Worm (Caenorhabditis elegans) whole organism, L1 larva: Measurements from ENCODE around the gene C42D4.13.

Experiments used
- C34B4.2 ChIP-seq: sonication (generic microtip); optimal IDR thresholded peaks from 2 replicates; lab custom pipeline; 2017; ENCODE audit warnings: mild to moderate bottlenecking, missing genetic modification characterization, missing compliant biosample characterization
- F16B12.6 ChIP-seq: fragments of 150-350 bp; optimal IDR thresholded peaks from 2 replicates; lab custom pipeline; 2014; ENCODE audit warnings: missing biosample characterization, missing genetic modification characterization
- Y116A8C.19 ChIP-seq: sonication (generic microtip); optimal IDR thresholded peaks from 2 replicates; lab custom pipeline; 2016; ENCODE audit warnings: missing compliant biosample characterization, missing genetic modification characterization, borderline replicate concordance
- aha-1 ChIP-seq: fragments of 150-350 bp; optimal IDR thresholded peaks from 2 replicates; lab custom pipeline; 2014; ENCODE audit warnings: missing biosample characterization, missing genetic modification characterization
- ceh-82 ChIP-seq, 3 experiments: fragments of 150-350 bp in 1 of 3; sonication (generic microtip) in 2 of 3; optimal IDR thresholded peaks; 2 replicates each; lab custom pipeline; 2014 to 2017; ENCODE audit warnings: missing biosample characterization in 3 of 3, missing genetic modification characterization in 3 of 3
- efl-1 ChIP-seq, 4 experiments: fragments of 150-350 bp; optimal IDR thresholded peaks in 3 of 4; peaks in 1 of 4; 1 replicate in 1 of 4; 2 replicates in 3 of 4; lab custom pipeline; 2014; ENCODE audit warnings: missing biosample characterization in 2 of 4, missing genetic modification characterization in 2 of 4, missing genetic modification reagents in 2 of 4
- efl-3 ChIP-seq: fragments of 200-800 bp; sonication (Bioruptor generic); optimal IDR thresholded peaks from 2 replicates; lab custom pipeline; 2018; ENCODE audit warnings: mild to moderate bottlenecking, missing genetic modification characterization, missing compliant biosample characterization
- fkh-10 ChIP-seq: sonication (generic microtip); optimal IDR thresholded peaks from 2 replicates; lab custom pipeline; 2017; ENCODE audit warnings: missing biosample characterization, missing genetic modification reagents, missing genetic modification characterization
- fkh-4 ChIP-seq: sonication (generic microtip); optimal IDR thresholded peaks from 2 replicates; lab custom pipeline; 2016; ENCODE audit warnings: missing compliant biosample characterization, missing genetic modification characterization, borderline replicate concordance
- hlh-4 ChIP-seq: sonication (generic microtip); optimal IDR thresholded peaks from 2 replicates; lab custom pipeline; 2016; ENCODE audit warnings: mild to moderate bottlenecking, missing genetic modification characterization, missing compliant biosample characterization
- hpl-2 ChIP-seq: fragments of 150-350 bp; optimal IDR thresholded peaks from 2 replicates; lab custom pipeline; 2014; ENCODE audit warnings: missing biosample characterization, missing genetic modification reagents, missing genetic modification characterization
- irx-1 ChIP-seq: sonication (generic microtip); optimal IDR thresholded peaks from 2 replicates; lab custom pipeline; 2016; ENCODE audit warnings: missing genetic modification characterization, missing compliant biosample characterization
- lin-13 ChIP-seq: fragments of 150-350 bp; optimal IDR thresholded peaks from 2 replicates; lab custom pipeline; 2014; ENCODE audit warnings: missing biosample characterization, missing genetic modification reagents, missing genetic modification characterization
- lin-14 ChIP-seq: fragments of 200-800 bp; sonication (Bioruptor generic); optimal IDR thresholded peaks from 2 replicates; lab custom pipeline; 2018; ENCODE audit warnings: mild to moderate bottlenecking, missing genetic modification characterization, moderate library complexity, missing compliant biosample characterization
- lin-15B ChIP-seq: fragments of 150-350 bp; sonication (generic microtip); optimal IDR thresholded peaks from 3 replicates; lab custom pipeline; 2014; ENCODE audit warnings: missing biosample characterization, missing genetic modification characterization
- lin-39 ChIP-seq: fragments of 150-350 bp; optimal IDR thresholded peaks from 2 replicates; lab custom pipeline; 2014; ENCODE audit warnings: missing biosample characterization, missing genetic modification reagents, missing genetic modification characterization
- lir-3 ChIP-seq: sonication (generic microtip); optimal IDR thresholded peaks from 2 replicates; lab custom pipeline; 2016; ENCODE audit warnings: mild to moderate bottlenecking, missing genetic modification characterization, moderate library complexity, missing compliant biosample characterization; ENCODE audit not compliant: poor library complexity
- mab-9 ChIP-seq: fragments of 200-800 bp; sonication (Bioruptor generic); IDR thresholded peaks from 2 replicates; pipeline ENCODE4 v1.3.6; 2022; ENCODE audit warnings: missing genetic modification reagents, missing genetic modification characterization, missing compliant biosample characterization
- mdl-1 ChIP-seq, 2 experiments: fragments of 150-350 bp; optimal IDR thresholded peaks; 2 replicates each; lab custom pipeline; 2014 to 2017; ENCODE audit warnings: missing biosample characterization in 2 of 2, missing genetic modification characterization in 2 of 2, inconsistent platforms in 1 of 2
- mef-2 ChIP-seq: fragments of 150-350 bp; optimal IDR thresholded peaks from 2 replicates; lab custom pipeline; 2014; ENCODE audit warnings: missing biosample characterization, missing genetic modification characterization
- mep-1 ChIP-seq: fragments of 150-350 bp; optimal IDR thresholded peaks from 2 replicates; lab custom pipeline; 2014; ENCODE audit warnings: missing biosample characterization, missing genetic modification characterization
- nhr-11 ChIP-seq: fragments of 150-350 bp; optimal IDR thresholded peaks from 2 replicates; lab custom pipeline; 2014; ENCODE audit warnings: missing biosample characterization, missing genetic modification characterization
- nhr-76 ChIP-seq: sonication (generic microtip); optimal IDR thresholded peaks from 2 replicates; lab custom pipeline; 2017; ENCODE audit warnings: missing biosample characterization, missing genetic modification characterization
- nhr-77 ChIP-seq: fragments of 150-350 bp; optimal IDR thresholded peaks from 2 replicates; lab custom pipeline; 2014; ENCODE audit warnings: missing biosample characterization, missing genetic modification characterization
- nhr-85 ChIP-seq: sonication (generic microtip); peaks from one replicate; lab custom pipeline; 2016; ENCODE audit warnings: missing genetic modification characterization, inconsistent platforms, missing compliant biosample characterization
- nhr-90 ChIP-seq: sonication (generic microtip); optimal IDR thresholded peaks from 2 replicates; lab custom pipeline; 2016; ENCODE audit warnings: mild to moderate bottlenecking, missing genetic modification characterization, missing compliant biosample characterization; ENCODE audit not compliant: poor library complexity
- snu-23 ChIP-seq: sonication (generic microtip); optimal IDR thresholded peaks from 2 replicates; lab custom pipeline; 2016; ENCODE audit warnings: missing genetic modification characterization, missing compliant biosample characterization
- sptf-1 ChIP-seq: fragments of 150-350 bp; optimal IDR thresholded peaks from 2 replicates; lab custom pipeline; 2014; ENCODE audit warnings: missing biosample characterization, missing genetic modification characterization
- sup-37 ChIP-seq: fragments of 200-800 bp; sonication (Bioruptor generic); optimal IDR thresholded peaks from 2 replicates; lab custom pipeline; 2018; ENCODE audit warnings: mild to moderate bottlenecking, missing genetic modification characterization, missing compliant biosample characterization
- swsn-7 ChIP-seq: sonication (generic microtip); optimal IDR thresholded peaks from 2 replicates; lab custom pipeline; 2016; ENCODE audit warnings: missing genetic modification characterization, missing compliant biosample characterization
- tlp-1 ChIP-seq: fragments of 150-350 bp; optimal IDR thresholded peaks from 2 replicates; lab custom pipeline; 2014; ENCODE audit warnings: missing biosample characterization, missing genetic modification characterization
- unc-62 ChIP-seq: fragments of 150-350 bp; optimal IDR thresholded peaks from 2 replicates; lab custom pipeline; 2014; ENCODE audit warnings: missing biosample characterization, missing genetic modification reagents, missing genetic modification characterization
- unc-86 ChIP-seq: sonication (generic microtip); optimal IDR thresholded peaks from 2 replicates; lab custom pipeline; 2016; ENCODE audit warnings: missing genetic modification characterization, missing compliant biosample characterization
- xbp-1 ChIP-seq: sonication (generic microtip); optimal IDR thresholded peaks from 2 replicates; lab custom pipeline; 2016; ENCODE audit warnings: missing genetic modification characterization, missing compliant biosample characterization
- ztf-4 ChIP-seq: fragments of 150-350 bp; optimal IDR thresholded peaks from 2 replicates; lab custom pipeline; 2014; ENCODE audit warnings: missing biosample characterization, missing genetic modification characterization

The C42D4.13 gene

DNA sequence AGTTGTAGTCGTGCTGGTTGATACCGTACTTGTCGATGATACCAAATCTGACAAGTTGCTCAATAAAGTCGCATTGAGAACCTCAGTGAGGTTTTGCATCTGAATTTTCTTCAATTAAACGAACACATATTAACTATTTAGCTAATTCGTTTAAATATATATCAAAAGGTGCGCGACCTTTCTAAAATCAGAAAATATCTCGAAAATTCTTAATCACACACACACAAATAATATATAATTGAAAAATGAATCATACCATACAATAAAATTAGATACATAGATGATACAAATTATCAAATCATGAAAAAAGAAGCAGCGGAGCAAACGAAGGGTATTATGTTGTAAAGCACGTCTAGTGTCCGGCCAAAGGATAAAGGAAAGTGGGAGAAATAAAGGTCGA is 40.3 kb upstream of the C42D4.13 start, which contains the start of gene D2024.5:
D2024.5 (minus strand) TSS at position 101 of the 400 bp plus-strand sequence.
- no peak for TF ChIP-seq F16B12.6 (tag; lab: Kevin White, UChicago)

DNA sequence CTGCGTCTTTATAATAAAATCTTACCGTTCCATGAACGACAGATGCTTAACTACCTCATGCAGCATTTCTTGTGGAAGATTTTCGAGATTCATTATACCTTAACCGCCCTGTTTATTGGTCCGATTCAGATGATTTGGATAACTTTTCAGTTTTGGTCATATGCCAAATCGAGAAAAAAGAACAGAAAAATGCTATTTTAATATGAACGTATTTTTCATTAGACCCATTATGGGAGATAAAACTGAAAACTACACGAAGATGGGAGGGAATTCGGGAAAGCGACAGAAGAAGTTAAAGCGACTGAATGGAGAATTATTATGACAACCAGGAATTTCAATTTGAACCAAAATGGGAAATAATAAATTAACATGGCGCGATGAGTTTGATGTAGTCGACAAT is 39.1 kb upstream of the C42D4.13 start, which contains the start of gene R13A1.10:
R13A1.10 (minus strand) TSS at position 101 of the 400 bp plus-strand sequence.
- no peak for TF ChIP-seq unc-86 (tag; lab: Kevin White, UChicago)
- no peak for TF ChIP-seq lin-39
- no peak for TF ChIP-seq lin-15B (tag; lab: Kevin White, UChicago)
- no peak for TF ChIP-seq sup-37
- no peak for TF ChIP-seq mab-9 (GFP tag; lab: Robert Waterston, UW)
- TF ChIP-seq snu-23 (GFP tag; lab: Kevin White, UChicago): no peak
- no peak for TF ChIP-seq swsn-7 (tag; lab: Kevin White, UChicago)
- no peak for TF ChIP-seq hlh-4 (tag; lab: Kevin White, UChicago)
- TF ChIP-seq nhr-11 (tag; lab: Kevin White, UChicago): no peak
- TF ChIP-seq efl-3: no peak
- TF ChIP-seq lir-3 (tag; lab: Kevin White, UChicago): no peak
- TF ChIP-seq nhr-76 (tag; lab: Kevin White, UChicago): no peak
- no peak for TF ChIP-seq ceh-82 (tag; optimal IDR thresholded peaks at IDR 0.05; lab: Kevin White, UChicago)
- no peak for TF ChIP-seq fkh-4 (tag; lab: Kevin White, UChicago)
- TF ChIP-seq mef-2 (tag; lab: Kevin White, UChicago): no peak
- TF ChIP-seq mdl-1 (tag; optimal IDR thresholded peaks at IDR 0.05; lab: Kevin White, UChicago): no peak
- no peak for TF ChIP-seq F16B12.6 (tag; lab: Kevin White, UChicago)
- no peak for TF ChIP-seq sptf-1 (tag; lab: Kevin White, UChicago)

DNA sequence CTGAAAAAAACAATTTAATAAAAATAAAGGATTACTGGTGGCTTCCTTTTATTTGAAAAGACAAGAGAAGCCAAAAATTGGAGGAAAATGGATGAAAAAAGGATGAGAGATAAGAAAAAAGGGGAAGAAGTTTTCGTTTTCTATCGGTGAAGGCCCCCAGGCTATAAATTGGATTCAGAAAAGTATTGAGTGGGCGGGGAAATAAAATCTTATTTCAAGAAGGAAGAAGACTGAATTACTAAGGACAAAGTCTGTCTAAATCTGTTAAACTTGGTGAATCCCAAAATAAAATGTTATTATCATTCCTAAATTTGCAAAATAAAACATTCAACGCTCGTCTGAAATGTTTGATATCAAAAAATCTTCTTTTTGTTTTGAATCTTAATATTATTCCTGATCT is 34.2 kb upstream of the C42D4.13 start:
- TF ChIP-seq nhr-85 (tag; lab: Kevin White, UChicago) (no peak), nhr-77 (tag; lab: Kevin White, UChicago) (no peak), fkh-10 (peak; percentile 64), hlh-4 (tag; lab: Kevin White, UChicago) (no peak), mep-1 (tag; lab: Kevin White, UChicago) (no peak), C34B4.2 (no peak), irx-1 (tag; lab: Kevin White, UChicago) (no peak), aha-1 (no peak), hpl-2 (GFP tag; lab: Kevin White, UChicago) (no peak), ceh-82 (tag; optimal IDR thresholded peaks at IDR 0.05; lab: Kevin White, UChicago) (no peak), nhr-90 (tag; lab: Kevin White, UChicago) (no peak), xbp-1 (tag; lab: Kevin White, UChicago) (no peak), ztf-4 (tag; lab: Kevin White, UChicago) (no peak), tlp-1 (tag; lab: Kevin White, UChicago) (no peak), lin-39 (no peak), efl-1 (optimal IDR thresholded peaks at IDR 0.05; lab: Kevin White, UChicago) (no peak), efl-1 (GFP tag; optimal IDR thresholded peaks at IDR 0.05 in 1 of 2; lab: Kevin White, UChicago) (peak in 1 of 2 experiments; percentile 60), unc-62 (GFP tag; lab: Kevin White, UChicago) (no peak), mab-9 (GFP tag; lab: Robert Waterston, UW) (no peak), lin-14 (peak; percentile 22)

DNA sequence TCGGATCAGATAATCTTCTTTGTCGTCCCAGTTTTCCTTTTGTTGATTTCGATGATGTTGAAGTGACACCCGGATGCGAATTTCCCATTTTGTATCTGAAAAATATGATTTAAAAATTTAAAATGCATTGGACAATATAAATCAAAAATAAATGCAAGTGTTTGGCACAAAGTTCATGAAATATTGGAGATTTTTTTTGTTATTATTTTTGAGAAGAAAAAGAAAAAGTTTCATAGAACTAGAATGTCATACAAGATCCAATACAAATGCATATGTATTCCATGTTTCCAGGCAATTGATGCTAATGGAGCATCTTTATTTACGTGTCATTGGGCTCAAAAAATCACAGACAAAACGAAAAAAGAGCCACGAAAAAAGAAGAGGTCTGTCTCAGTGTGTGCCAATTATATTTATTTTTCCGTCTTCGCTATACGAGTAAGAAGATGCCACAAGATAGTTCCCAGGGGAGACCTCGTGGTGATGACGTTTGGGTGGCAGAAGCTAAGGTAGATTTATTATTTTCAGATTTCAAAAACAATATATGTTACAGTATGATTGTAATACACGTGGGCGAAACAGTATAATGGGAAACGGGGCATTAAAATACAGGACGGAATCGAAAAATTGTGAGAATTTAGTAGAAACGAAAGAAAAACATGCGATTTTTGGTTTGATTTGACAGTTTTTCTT is 31.6 kb upstream of the C42D4.13 start, which contains the start of the genes glb-23 and R13A1.1:
glb-23 (minus strand) TSS at position 101 of the 690 bp plus-strand sequence.
R13A1.1 (plus strand) TSS at position 640 of the 690 bp plus-strand sequence.
- TF ChIP-seq Y116A8C.19 (tag; lab: Kevin White, UChicago) (no peak), efl-1 (optimal IDR thresholded peaks at IDR 0.05; lab: Kevin White, UChicago) (no peak), efl-1 (GFP tag; optimal IDR thresholded peaks at IDR 0.05 in 1 of 2; lab: Kevin White, UChicago) (no peak), lin-13 (no peak)
- TF ChIP-seq, all 84 proteins: peak for 0
